Worm (Caenorhabditis elegans): Measurements from ENCODE around the gene lbp-1.

DNA sequence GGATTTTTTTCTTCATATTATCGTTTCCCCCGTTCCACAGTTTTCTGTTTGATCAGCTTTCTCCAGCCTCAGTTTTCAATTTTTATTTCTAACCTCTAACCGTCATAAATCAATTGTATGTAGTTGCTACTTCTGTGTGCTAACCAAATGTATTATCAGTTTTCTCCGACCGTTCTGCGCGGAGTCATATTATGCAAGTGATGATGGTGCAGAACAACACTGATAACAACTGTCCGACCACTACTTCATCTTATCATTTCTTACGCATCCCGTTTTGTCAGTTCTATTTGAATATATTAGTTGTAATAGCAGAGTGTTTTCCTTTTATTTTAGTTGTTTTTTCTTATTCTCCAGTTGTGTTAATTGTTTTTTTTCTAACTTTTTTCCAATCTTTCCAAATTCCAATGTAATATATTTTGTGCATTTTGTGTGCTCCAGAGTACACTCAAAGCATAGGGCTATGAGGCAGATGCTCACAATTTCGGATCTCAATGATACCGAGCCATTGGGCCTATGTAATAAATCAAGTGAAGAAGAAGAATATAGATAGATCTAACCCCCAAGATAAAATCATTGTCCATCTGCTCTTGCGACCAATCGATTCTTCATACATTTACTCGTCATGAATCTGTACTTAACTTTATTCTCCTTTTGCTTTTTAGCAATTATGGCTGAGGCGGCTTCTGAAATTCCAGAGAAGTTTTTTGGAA is 2.0 kb upstream of the lbp-1 start, which contains the start of gene lbp-3:
- TF ChIP-seq nhr-11 (tag; optimal IDR thresholded peaks at IDR 0.05) (no peak), nhr-25 (tag; optimal IDR thresholded peaks at IDR 0.05; ENCODE audit: borderline replicate concordance, insufficient read depth) (no peak), nhr-28 (tag; optimal IDR thresholded peaks at IDR 0.05) (peak; percentile 88), ztf-7 (tag; optimal IDR thresholded peaks at IDR 0.05) (peak; percentile 98), nhr-237 (tag; optimal IDR thresholded peaks at IDR 0.05) (no peak), nhr-77 (tag; optimal IDR thresholded peaks at IDR 0.05) (peak; percentile 37)
